Worm (Caenorhabditis elegans): ENCODE measurements around the gene mcm-3AP.

DNA sequence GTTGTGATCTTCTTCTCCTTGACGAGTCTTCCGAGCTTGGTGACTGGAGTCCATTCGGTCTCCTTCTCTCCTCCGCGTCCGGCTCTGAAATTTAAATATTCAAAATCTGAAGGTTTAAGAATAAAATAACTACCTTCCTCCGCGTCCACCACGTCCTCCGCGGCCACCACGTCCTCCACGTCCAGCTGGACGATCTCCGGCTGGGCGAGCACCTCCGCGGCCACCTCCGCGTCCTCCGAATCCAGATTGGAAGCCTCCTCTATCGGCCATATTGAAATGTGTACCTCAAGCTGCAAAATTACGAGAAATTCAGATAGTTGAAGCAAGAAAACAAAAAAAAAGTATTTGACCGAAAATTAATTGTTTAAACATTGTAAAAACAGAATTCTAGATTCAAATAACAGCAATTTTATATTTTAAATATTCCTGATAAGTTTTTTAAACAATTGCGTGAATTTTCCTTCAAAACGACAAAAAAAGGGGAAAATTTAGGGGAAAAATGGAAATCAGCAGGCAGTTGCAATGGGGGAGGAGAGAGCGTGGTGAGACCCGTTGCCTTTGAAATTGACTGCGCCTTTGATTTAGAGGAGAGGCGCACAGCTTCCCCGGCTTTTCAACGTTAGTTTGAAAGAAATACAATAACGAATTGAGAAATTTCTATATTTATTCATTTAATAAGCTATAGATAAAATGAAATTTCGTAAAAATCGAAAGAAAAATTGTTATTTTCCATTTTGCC is 22.2 kb upstream of the mcm-3AP start, which contains the start of gene rps-2:
- TF ChIP-seq nhr-237 (tag; optimal IDR thresholded peaks at IDR 0.05) (no peak), mdl-1 (tag; optimal IDR thresholded peaks at IDR 0.05) (no peak), nhr-12 (tag; optimal IDR thresholded peaks at IDR 0.05) (no peak), nhr-77 (tag; optimal IDR thresholded peaks at IDR 0.05) (no peak), lin-13 (GFP tag; optimal IDR thresholded peaks at IDR 0.05) (peak; percentile 28)
